Worm (Caenorhabditis elegans): ENCODE results near the gene R10E4.3.

DNA sequence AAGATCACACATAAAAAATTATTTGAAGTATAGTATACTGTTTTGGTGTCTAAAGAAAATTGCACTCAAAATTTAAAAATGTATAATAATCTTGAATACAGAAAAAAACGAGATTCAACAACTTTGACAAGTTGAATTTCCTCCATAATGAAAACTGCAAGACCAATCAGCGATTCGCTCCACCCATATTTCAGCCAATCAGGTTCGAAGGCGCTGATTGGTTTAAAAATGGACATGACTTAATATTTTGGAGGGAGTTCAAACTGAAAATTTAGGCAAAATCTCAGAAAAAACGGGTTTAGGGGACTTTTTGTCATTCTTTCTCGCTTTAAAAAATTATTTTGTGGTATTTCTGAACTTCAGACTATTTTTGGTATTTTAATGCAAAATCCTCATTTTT is 11.6 kb downstream of the R10E4.3 start:
- no peak for TF ChIP-seq unc-62 (GFP tag; optimal IDR thresholded peaks at IDR 0.05)
- no peak for TF ChIP-seq blmp-1 (tag; optimal IDR thresholded peaks at IDR 0.05)

Measured in whole organism, mixed stage, embryonic.